Worm (Caenorhabditis elegans): ENCODE data around the gene Y116A8C.465.

- TF ChIP-seq skn-1 (tag; optimal IDR thresholded peaks at IDR 0.05) (no peak), ceh-28 (tag; optimal IDR thresholded peaks at IDR 0.05) (no peak), tra-1 (GFP tag; IDR thresholded peaks at IDR 0.05) (no peak), nhr-111 (GFP tag; optimal IDR thresholded peaks at IDR 0.05) (no peak), snpc-4 (tag; optimal IDR thresholded peaks at IDR 0.05) (no peak), ama-1 (optimal IDR thresholded peaks at IDR 0.05) (no peak), lin-13 (GFP tag; optimal IDR thresholded peaks at IDR 0.05) (no peak), lin-38 (GFP tag; IDR thresholded peaks at IDR 0.05) (no peak), daf-12 (tag; optimal IDR thresholded peaks at IDR 0.05) (no peak), nhr-76 (tag; optimal IDR thresholded peaks at IDR 0.05) (no peak)
These were observed 7.0 kb upstream of the Y116A8C.465 start, which contains the start of gene Y116A8C.44 for ce11 chrIV:17058036-17058435.
